Fruit fly (Drosophila melanogaster) Kc167 (cell line): ENCODE measurements around the gene CG34136.

Experiments used
- Myc ChIP-seq: fragments of >200 bp; optimal IDR thresholded peaks from 2 replicates; lab custom pipeline; 2017; ENCODE audit warnings: missing external identifiers
- Sin3A ChIP-seq: fragments of >200 bp; optimal IDR thresholded peaks from 2 replicates; lab custom pipeline; 2018; ENCODE audit warnings: missing external identifiers
- h ChIP-seq: fragments of >200 bp; optimal IDR thresholded peaks from 3 replicates; lab custom pipeline; 2018; ENCODE audit warnings: missing external identifiers
- insv ChIP-seq: fragments of >200 bp; optimal IDR thresholded peaks from 3 replicates; lab custom pipeline; 2018; ENCODE audit warnings: missing external identifiers
- psq ChIP-seq: fragments of >200 bp; optimal IDR thresholded peaks from 2 replicates; lab custom pipeline; 2017; ENCODE audit warnings: missing external identifiers
- ttk ChIP-seq: sonication (Bioruptor generic); optimal IDR thresholded peaks from 2 replicates; lab custom pipeline; 2017; ENCODE audit warnings: missing external identifiers

Gene CG34136

DNA sequence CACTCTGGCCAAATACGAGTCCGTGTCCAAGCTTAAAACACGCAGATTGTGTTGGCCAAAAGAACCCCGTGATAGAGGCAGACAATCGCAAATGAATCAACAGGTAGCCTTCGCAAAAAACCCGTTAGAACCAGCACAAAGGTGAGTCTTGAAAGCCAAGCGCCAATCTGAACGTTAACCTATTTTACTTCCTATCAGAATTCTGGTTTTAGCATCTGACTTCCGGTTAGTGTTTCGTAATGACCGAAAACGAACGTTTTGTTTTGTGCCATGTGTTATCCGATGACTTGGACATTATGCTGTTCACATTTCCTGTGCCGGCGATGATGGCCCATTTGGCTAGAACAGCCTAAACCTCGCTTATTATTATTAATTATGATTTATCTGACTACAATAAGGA lies 24.3 kb upstream of the CG34136 start:
- TF ChIP-seq insv (lab: Kevin White, UChicago): no peak
- no peak for TF ChIP-seq psq (lab: Kevin White, UChicago)
- no peak for TF ChIP-seq ttk
- no peak for TF ChIP-seq h (lab: Kevin White, UChicago)
- TF ChIP-seq Sin3A (lab: Kevin White, UChicago): no peak

DNA sequence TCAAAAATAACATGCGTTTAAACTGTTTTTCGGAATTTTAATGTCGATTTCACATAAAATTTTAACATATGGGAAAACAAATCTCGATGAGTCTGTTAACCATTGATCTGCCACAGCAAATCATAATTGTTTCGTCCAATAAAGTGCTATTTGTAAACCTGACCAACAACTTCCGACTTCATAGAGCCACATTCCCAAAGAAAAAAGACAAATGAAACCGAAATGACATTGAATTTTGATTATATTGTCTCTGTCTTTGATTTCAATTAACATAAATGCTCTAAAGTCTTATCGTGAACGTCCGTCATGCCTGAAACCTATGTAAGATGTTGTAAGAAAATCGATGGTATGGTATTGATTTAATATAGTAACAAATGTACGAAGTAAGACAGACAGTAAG lies 23.4 kb upstream of the CG34136 start:
- TF ChIP-seq Myc (lab: Kevin White, UChicago) (no peak), h (lab: Kevin White, UChicago) (no peak), psq (lab: Kevin White, UChicago) (no peak), insv (lab: Kevin White, UChicago) (no peak), Sin3A (lab: Kevin White, UChicago) (no peak), ttk (no peak)

DNA sequence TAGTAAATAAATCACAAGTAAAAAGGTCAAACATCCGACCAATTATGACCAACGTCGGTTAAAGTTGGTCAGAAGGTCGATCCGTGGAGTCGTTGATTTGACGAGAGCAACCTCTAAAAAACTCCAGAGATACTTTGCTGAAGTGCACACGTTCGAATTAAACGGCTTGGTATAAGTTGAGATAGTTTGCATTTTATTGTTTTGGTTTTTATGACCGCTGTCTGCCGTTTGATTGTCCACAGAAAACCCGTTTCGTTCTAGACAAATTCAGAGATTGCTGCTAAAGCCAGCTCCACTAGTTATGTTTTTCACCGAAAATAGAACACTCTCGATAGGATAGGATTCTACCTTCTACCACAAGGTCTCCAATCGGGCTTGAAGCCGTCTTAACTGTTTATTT lies 22.9 kb upstream of the CG34136 start:
- TF ChIP-seq Myc (lab: Kevin White, UChicago) (no peak), psq (lab: Kevin White, UChicago) (no peak), insv (lab: Kevin White, UChicago) (no peak), h (lab: Kevin White, UChicago) (no peak), Sin3A (lab: Kevin White, UChicago) (no peak), ttk (no peak)

DNA sequence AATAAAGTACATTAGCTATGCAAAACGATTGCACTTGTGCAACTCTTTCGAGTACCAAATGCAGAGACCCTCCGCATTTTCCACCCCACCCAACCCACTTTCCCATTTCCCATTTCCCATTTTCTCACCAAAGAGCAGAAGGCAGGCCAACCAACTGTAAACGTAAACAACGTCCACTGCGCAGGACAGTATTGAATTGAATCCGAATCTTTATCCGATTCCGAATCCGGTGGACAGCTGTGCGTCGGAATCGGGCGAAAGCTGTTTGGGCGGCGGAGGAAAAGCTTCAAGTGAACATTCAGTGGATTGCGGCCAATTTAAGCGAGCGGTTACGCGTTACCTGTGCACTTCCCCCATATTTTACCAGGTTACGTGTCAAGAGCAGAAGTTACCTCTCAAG lies 21.6 kb upstream of the CG34136 start, which contains the start of gene tadr:
tadr (plus strand) TSS at position 301 of the 400 bp plus-strand sequence.
- no peak for TF ChIP-seq insv (lab: Kevin White, UChicago)
- TF ChIP-seq psq (lab: Kevin White, UChicago): no peak
- no peak for TF ChIP-seq Sin3A (lab: Kevin White, UChicago)
- no peak for TF ChIP-seq ttk
- no peak for TF ChIP-seq h (lab: Kevin White, UChicago)
- TF ChIP-seq Myc (lab: Kevin White, UChicago): no peak

DNA sequence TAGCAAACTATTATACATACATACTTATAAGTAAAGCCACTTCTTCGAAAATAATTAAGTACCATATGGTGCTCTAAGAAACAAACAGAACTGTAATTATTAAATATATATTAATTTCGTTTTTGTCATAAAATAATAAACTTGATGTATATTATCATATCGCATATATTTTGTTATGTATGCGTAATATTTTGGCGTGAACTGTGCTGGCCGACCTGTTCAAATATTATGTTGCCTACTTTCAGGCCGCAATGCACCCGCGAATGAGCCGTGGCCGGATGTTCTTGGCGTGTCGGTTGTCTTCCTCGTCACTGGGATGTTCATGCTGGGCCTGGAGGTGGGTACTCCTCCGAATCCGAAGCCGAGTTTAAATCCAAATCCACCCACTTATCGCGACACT lies 18.9 kb upstream of the CG34136 start:
- TF ChIP-seq ttk (no peak), psq (lab: Kevin White, UChicago) (no peak), Sin3A (lab: Kevin White, UChicago) (no peak), Myc (lab: Kevin White, UChicago) (no peak), insv (lab: Kevin White, UChicago) (no peak), h (lab: Kevin White, UChicago) (no peak)

DNA sequence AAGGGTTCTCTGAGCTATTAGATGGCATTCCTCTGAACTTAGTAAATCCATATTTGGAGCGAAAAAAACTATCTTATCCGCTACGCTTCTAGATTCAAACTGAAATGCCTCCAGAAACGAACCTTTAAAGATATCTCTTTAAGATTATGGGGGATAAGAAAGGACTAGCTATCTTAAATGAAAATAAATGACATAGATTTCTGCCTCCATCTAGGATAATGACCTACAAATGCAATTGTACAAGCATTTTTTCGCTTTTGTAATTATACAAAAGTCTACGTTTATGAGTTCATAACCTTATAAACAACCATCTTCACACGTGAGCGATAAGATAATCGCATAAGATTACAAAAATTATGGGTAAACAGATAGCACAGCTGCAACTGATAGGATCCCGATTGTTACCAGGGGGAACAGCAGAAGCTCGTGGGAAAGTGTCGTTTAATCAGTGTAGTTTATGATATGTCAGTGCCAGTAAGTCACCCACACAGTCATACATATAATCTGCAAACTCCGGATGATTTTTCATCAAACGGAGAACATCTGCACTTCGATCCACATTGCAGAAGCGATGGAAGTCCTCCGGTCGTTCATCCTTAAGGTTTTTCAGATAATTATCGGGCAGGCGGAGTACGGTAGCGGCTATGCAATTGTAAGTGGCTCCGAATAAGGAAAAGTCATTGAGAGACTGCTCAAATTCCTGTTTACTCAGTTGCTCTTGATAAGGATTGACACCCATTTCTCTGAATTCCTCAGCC lies 14.1 kb upstream of the CG34136 start, which contains the start of gene CG33511:
CG33511 (minus strand) TSS at position 51 of the 758 bp plus-strand sequence.
- TF ChIP-seq h (lab: Kevin White, UChicago) (no peak), psq (lab: Kevin White, UChicago) (no peak), Sin3A (lab: Kevin White, UChicago) (no peak), ttk (no peak), Myc (lab: Kevin White, UChicago) (no peak), insv (lab: Kevin White, UChicago) (no peak)

DNA sequence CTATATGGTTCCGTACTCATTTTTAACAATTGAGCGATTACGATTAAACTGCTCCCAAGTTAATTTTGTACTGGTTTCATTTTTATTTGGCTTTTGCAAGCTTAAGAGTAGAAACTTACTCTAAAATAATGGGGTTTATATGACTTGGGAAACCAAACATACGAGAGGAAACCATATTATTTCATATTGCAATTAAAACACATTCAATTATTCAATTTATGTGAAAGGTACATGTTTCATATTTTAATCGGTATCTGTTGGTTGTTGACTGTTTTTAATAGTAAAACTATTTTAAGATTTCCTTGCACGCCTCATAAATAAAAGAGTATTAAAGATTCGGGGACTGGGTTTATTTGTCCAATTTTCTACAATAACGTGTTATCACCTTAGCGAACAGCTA lies 12.5 kb upstream of the CG34136 start, which contains the start of gene CG33510:
CG33510 (minus strand) TSS at position 59 of the 400 bp plus-strand sequence.
- no peak for TF ChIP-seq Sin3A (lab: Kevin White, UChicago)
- TF ChIP-seq ttk: no peak
- TF ChIP-seq Myc (lab: Kevin White, UChicago): no peak
- TF ChIP-seq h (lab: Kevin White, UChicago): no peak
- no peak for TF ChIP-seq psq (lab: Kevin White, UChicago)
- TF ChIP-seq insv (lab: Kevin White, UChicago): no peak

DNA sequence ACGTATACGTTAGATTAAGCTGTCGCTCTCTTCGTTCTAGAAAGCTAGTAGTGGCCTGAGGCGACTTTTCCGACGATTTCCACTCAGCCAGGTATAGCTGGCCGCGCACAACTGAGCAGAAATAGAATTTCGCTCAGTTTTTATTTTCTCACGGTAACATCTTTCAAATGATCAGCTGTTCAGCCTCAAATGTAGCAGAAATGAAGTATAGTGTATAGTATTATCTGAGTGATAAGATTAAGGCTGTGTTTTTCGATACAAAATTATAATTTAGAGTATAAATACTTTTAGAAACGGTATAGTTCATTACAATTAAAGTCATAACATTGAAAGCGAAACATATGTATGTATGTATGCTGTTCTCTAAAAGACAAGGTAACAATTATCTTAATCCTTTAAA lies 10.3 kb upstream of the CG34136 start, which contains the start of gene CG33509:
CG33509 (minus strand) TSS at position 101 of the 400 bp plus-strand sequence.
- TF ChIP-seq Myc (lab: Kevin White, UChicago) (no peak), insv (lab: Kevin White, UChicago) (no peak), psq (lab: Kevin White, UChicago) (no peak), ttk (no peak), h (lab: Kevin White, UChicago) (no peak), Sin3A (lab: Kevin White, UChicago) (no peak)

DNA sequence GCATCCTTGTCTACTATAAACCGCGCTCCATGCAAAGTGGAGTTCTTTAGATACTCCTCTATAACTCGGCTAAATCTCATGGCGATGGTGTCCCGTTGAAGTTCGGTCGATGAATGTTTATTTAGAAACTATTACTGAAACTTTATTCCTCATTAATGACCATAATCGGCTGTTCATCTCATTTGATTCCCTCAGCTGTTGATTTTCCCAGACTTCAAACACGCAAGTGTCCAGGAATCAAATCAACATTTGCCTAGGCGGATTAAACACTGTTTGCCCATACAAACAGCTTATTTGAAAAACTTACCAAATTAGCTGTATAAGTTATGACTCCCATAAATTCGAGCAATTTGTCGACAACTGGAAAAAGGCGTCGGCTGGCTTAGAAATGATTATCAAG lies 8.1 kb upstream of the CG34136 start, which contains the start of gene ppk13:
ppk13 (minus strand) TSS at position 101 of the 400 bp plus-strand sequence.
- TF ChIP-seq psq (lab: Kevin White, UChicago) (no peak), insv (lab: Kevin White, UChicago) (no peak), ttk (no peak), Sin3A (lab: Kevin White, UChicago) (no peak), h (lab: Kevin White, UChicago) (no peak), Myc (lab: Kevin White, UChicago) (no peak)

DNA sequence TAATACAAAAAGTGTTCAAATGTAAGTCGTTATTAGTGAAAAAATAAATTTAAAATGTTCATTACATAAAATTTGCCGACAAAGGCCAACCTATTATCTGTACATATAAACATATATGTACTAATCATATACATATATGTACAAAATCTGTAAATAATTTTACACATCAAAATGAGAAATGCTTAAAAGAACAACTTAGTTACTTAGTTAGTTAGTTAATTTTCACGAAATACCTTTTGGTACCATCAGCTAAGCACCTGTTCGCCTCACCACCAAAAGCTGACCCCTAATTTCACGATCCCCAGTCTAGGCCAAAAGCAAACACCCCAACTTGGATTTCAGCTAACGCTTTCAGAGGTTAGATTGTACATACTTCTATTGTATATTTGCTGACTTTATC lies 7.6 kb upstream of the CG34136 start, which contains the start of gene CG9259:
CG9259 (plus strand) TSS at position 301 of the 400 bp plus-strand sequence.
- TF ChIP-seq insv (lab: Kevin White, UChicago): no peak
- no peak for TF ChIP-seq Myc (lab: Kevin White, UChicago)
- no peak for TF ChIP-seq Sin3A (lab: Kevin White, UChicago)
- no peak for TF ChIP-seq h (lab: Kevin White, UChicago)
- TF ChIP-seq psq (lab: Kevin White, UChicago): no peak
- TF ChIP-seq ttk: no peak

DNA sequence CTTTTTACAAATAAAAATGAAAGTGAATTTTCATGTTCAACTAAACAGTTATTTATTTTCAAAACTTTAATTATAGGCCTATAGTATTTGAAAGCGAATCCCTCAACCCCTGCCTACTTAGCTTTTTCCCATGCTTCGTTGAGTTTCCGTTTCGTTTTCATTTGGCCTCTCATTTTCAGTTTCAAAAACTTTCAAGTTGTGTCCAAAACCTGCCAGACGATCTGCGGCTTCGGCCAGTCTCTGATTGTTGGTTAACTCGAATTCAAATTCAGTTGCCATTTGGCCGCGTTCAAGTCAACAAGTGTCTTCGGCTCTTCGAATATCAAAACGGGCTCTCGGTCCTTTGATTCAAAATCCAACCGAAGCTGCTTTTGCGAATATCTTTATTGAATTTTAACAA lies 5.8 kb upstream of the CG34136 start, which contains the start of gene CG14397:
CG14397 (plus strand) TSS at position 270 of the 400 bp plus-strand sequence.
- no peak for TF ChIP-seq ttk
- TF ChIP-seq Myc (lab: Kevin White, UChicago): no peak
- TF ChIP-seq insv (lab: Kevin White, UChicago): no peak
- TF ChIP-seq psq (lab: Kevin White, UChicago): no peak
- TF ChIP-seq h (lab: Kevin White, UChicago): no peak
- no peak for TF ChIP-seq Sin3A (lab: Kevin White, UChicago)
